1 fruit fly cellular context compared by ENCODE assay signal in genomic region chrX:17806973-17807372, dm6.
TF ChIP-seq lines count a peak whose summit lies in the region.

No protein-coding gene starts in this region.

TF ChIP-seq in whole organism, prepupa, 60 proteins besides CTCF, POLR2A, EP300 and RAD21 (continued from another document):
- 0 out of 3 replicates have a peak, but pooled peaks have one; percentile 27 for TF ChIP-seq CG8119 (GFP tag; IDR thresholded peaks at IDR 0.05; lab: Robert Waterston, UW)
- no peak for TF ChIP-seq Hr39 (GFP tag; optimal IDR thresholded peaks at IDR 0.05; lab: Kevin White, UChicago)
- TF ChIP-seq CG11294 (GFP tag; IDR thresholded peaks at IDR 0.05; lab: Robert Waterston, UW) = no peak
- TF ChIP-seq fd85E (GFP tag; optimal IDR thresholded peaks at IDR 0.05; lab: Kevin White, UChicago) = no peak
- TF ChIP-seq CG34406 (GFP tag; optimal IDR thresholded peaks at IDR 0.05; lab: Kevin White, UChicago) = peak; percentile 23
- no peak for TF ChIP-seq Eip93F (GFP tag; optimal IDR thresholded peaks at IDR 0.05; lab: Kevin White, UChicago)
- peak; percentile 60 for TF ChIP-seq Ets96B (tag; optimal IDR thresholded peaks at IDR 0.05; lab: Kevin White, UChicago)
- TF ChIP-seq CG11762 (GFP tag; optimal IDR thresholded peaks at IDR 0.05; lab: Kevin White, UChicago; ENCODE audit: insufficient read depth) = no peak
- TF ChIP-seq OdsH (GFP tag; optimal IDR thresholded peaks at IDR 0.05; lab: Kevin White, UChicago) = peak; percentile 80
- TF ChIP-seq Ets21C (GFP tag; optimal IDR thresholded peaks at IDR 0.05; lab: Kevin White, UChicago) = no peak
- peak; percentile 53 for TF ChIP-seq CG10669 (GFP tag; optimal IDR thresholded peaks at IDR 0.05; lab: Kevin White, UChicago)
- no peak for TF ChIP-seq Hr38 (GFP tag; optimal IDR thresholded peaks at IDR 0.05; lab: Kevin White, UChicago)
- TF ChIP-seq CG3032 (tag; optimal IDR thresholded peaks at IDR 0.05; lab: Kevin White, UChicago) = peak; percentile 65
- peak; percentile 2 for TF ChIP-seq pdm3 (GFP tag; optimal IDR thresholded peaks at IDR 0.05; lab: Kevin White, UChicago)
- peak; percentile 35 for TF ChIP-seq spab (GFP tag; optimal IDR thresholded peaks at IDR 0.05; lab: Kevin White, UChicago)
- no peak for TF ChIP-seq CG16779 (tag; optimal IDR thresholded peaks at IDR 0.05; lab: Kevin White, UChicago)
- peak; percentile 51 for TF ChIP-seq CG32006 (GFP tag; optimal IDR thresholded peaks at IDR 0.05; lab: Kevin White, UChicago)
- peak; percentile 36 for TF ChIP-seq Met (GFP tag; optimal IDR thresholded peaks at IDR 0.05; lab: Kevin White, UChicago)
- peak; percentile 23 for TF ChIP-seq CG9139 (GFP tag; optimal IDR thresholded peaks at IDR 0.05; lab: Kevin White, UChicago)
- no peak for TF ChIP-seq fkh (GFP tag; optimal IDR thresholded peaks at IDR 0.05; lab: Kevin White, UChicago)
- peak; percentile 53 for TF ChIP-seq CG3919 (GFP tag; optimal IDR thresholded peaks at IDR 0.05; lab: Kevin White, UChicago)
- TF ChIP-seq dsx (GFP tag; optimal IDR thresholded peaks at IDR 0.05; lab: Kevin White, UChicago; ENCODE audit: poor library complexity, severe bottlenecking) = peak; percentile 47
- peak; percentile 44 for TF ChIP-seq fd59A (GFP tag; optimal IDR thresholded peaks at IDR 0.05; lab: Kevin White, UChicago)
- peak; percentile 18 for TF ChIP-seq cyc (GFP tag; optimal IDR thresholded peaks at IDR 0.05; lab: Kevin White, UChicago)
- TF ChIP-seq CG8319 (GFP tag; optimal IDR thresholded peaks at IDR 0.05; lab: Kevin White, UChicago) = no peak
- TF ChIP-seq CG6792 (GFP tag; optimal IDR thresholded peaks at IDR 0.05; lab: Kevin White, UChicago) = peak; percentile 9
- TF ChIP-seq CG1621 (tag; optimal IDR thresholded peaks at IDR 0.05; lab: Kevin White, UChicago) = no peak
- peak; percentile 77 for TF ChIP-seq Eip78C (GFP tag; lab: Kevin White, UChicago)
- TF ChIP-seq CG4318 (GFP tag; optimal IDR thresholded peaks at IDR 0.05; lab: Kevin White, UChicago) = peak; percentile 2
- TF ChIP-seq lz (GFP tag; optimal IDR thresholded peaks at IDR 0.05; lab: Kevin White, UChicago) = peak; percentile 14
